Fruit fly (Drosophila melanogaster): ENCODE measurements around the gene asf1.

The asf1 gene

DNA sequence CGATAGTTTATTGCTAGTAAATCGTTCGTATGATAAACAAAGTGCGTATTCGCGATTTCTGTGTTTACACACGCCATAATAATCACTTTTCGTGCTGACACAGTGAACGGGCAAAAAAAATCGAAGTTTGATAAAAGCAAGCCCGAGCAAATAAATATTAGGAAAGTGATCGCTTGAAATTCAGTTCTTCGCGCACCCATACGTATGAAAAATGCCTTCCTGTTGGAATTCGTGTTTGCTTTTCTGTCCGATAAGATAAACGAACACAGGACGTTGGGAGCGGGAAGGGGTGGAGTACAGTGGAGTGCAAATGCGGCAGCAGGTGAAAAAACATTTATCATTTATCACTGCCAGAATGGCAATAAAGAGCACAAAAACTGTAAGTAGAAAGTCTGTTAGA, 12.0 kb downstream of the asf1 start:
- TF ChIP-seq CG17801 (GFP tag; optimal IDR thresholded peaks at IDR 0.05; ENCODE audit: partially characterized antibody): no peak

DNA sequence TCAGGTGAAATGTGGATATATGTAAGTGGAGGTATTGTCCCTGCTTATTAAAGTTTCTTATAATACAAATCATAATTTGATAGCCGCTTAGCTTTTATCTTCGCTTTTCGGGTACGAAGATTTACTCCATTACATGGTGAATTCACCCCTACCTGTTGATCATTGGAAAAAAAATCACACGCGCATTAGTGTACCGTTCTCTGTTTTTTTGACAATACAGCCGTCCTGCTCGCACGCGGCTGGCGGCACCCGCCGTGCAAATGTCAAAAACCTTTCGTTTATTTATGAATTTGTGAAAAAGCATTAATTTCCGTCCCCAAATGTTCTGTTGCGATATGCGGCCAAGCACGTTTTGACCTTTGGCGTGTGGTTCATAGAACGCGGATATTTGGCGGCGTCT, 13.2 kb downstream of the asf1 start:
- no peak for TF ChIP-seq CG17801 (GFP tag; optimal IDR thresholded peaks at IDR 0.05; ENCODE audit: partially characterized antibody)

DNA sequence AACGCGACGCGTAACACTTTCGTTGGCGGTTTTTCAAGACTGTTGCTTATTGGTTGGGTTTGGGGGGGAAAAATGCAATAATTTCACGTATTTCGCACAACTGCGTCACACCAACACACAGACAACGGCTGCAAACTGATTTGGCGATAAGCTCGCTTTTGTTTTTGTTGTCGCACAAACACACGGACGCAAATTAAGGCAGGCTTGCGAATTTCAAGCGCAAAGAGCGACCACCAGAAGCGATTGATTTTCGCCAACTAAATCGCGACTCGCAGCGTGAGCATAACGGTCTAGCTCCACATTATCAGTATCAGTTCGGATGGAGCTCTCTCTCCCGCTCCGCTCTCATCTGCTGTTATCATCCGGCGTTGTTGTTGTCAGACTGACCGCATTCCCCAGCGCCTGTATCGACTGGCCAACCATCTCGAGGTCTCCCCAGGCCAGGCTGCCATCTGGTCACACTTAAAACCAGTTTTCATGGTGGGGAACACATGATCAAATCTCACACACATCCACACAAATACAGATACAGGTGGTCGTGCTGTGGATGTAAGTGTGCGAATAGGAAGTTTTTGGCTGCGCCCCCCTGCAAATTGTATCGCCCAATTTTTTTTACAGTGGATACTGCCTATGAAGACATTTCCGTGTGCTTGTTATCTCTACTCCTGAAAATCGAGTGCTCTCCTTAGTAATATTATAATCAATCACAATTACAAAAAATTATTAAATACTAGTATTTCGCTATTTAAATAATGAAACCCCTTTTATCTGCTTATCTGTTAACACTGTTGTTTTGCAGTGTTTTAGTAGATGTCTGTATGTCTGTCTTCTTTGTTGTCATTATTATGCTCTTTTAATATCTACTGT, 14.3 kb downstream of the asf1 start:
- peak; percentile 83 for TF ChIP-seq CG17801 (GFP tag; optimal IDR thresholded peaks at IDR 0.05; ENCODE audit: partially characterized antibody)

DNA sequence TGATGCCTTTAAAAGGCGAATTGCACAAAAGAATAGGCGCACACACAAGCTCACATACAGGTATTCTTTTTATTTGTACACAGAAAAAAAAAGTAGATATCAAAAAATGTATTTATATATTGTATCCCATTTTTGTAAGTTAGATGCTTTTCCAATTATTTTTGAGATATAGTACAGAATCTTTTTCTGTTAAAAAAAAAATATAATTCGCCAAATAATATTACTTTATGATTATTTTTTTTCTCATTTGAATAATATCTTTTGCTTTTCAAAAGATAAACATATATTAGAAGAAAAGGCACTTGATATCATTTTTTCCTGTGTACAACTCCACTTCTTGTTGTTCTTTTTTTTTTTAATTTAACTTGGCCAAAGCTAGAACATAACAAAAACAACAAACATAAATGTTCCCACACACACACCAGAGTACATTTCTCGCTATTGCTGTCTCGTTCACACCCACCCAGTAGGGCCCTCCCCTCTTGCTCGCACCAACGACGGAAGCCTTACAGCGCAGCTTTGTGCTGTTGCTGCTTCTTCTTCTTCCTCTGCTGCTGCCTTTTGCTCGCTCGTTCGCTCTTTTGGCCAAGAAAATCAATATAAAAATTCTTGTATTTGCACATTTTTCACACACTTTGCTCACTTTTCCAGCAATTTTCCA, 16.2 kb downstream of the asf1 start:
- peak; percentile 61 for TF ChIP-seq CG17801 (GFP tag; optimal IDR thresholded peaks at IDR 0.05; ENCODE audit: partially characterized antibody)

DNA sequence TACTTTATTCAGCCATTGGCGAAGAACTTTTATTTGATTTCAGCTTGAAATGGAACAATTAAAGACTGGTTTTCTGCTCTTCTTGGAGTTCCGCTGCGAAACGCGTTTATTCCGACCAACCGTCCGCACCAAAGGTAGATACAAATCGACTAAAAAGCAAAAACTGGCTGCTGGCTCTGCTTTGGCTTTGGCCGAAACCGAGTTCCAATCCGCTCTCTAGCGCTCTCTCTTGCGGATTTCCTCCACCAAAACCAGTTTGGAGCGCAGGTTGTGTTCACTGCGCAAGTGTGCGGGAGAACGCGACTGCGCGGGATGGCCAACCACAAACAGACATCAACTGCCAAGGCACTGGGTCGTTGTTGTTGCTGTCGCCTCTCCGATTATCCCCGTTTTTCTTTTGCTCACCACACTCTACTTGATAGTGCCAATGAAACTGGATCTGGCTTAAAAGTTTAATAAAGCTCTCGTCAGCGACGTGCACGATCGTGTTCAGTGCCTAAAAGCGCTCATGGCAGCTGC, 16.8 kb downstream of the asf1 start, which contains the start of gene wnd:
Gene wnd, minus strand, starts transcription at position 306 of the 519 bp plus-strand sequence.
- TF ChIP-seq CG17801 (GFP tag; optimal IDR thresholded peaks at IDR 0.05; ENCODE audit: partially characterized antibody): peak; percentile 17

DNA sequence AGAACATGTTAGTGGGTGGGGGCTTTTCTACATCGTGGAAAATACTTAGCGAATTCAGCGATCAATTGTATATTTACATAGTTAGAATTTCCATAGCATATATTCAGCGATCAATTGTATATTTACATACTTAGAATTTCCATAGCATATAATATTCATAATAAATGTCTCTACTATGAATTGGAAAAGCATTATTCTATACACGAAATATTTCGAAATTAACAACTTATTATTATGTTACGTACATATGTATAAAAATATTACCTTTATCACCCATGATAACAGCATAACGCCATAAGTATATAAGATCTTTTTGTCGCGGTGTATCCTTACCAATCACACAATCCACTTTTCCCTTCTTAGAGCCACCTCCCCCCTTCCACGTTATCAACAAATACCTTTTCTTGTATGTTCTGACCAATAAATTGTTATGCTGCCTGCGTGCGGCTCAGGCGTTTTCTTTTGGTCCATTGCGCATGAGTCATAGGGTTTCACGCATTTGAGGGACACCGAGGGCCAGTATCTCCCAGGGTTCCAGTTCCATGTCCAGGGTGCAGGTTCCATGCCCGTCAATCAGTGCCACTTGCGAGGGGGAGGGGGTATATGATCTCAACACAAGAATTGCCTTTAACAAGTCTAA, 18.2 kb downstream of the asf1 start:
- TF ChIP-seq CG17801 (GFP tag; optimal IDR thresholded peaks at IDR 0.05; ENCODE audit: partially characterized antibody): no peak

DNA sequence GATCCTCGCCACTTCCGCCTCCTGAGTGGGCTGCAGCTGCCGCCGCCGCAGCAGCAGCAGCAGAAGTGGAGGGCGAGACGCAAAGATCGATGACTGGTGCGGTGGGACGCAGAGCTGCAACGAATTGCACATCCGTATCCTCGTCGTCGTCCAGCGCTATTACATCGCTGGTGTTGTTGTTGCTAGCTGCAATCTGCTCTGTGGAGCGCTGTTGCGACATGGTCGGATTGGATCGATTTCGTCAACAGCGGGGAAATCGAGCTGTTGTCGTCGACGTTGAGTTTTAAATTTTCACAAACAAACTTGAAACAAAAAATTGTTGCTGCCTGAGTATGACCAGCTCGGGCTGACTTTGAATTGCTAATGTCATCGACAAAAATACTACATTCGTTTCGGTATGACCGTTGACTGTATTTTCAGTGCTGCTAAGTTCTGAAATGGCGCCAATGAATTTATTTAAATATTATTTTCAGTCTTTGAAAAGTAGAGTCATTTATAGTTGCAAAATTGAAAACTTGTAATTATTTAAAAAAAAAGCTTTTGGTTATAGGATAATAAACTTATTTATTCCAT, 23.8 kb downstream of the asf1 start, which contains the start of gene Rnf146:
Gene Rnf146, minus strand, starts transcription at position 369 of the 573 bp plus-strand sequence.
- peak; percentile 23 for TF ChIP-seq CG17801 (GFP tag; optimal IDR thresholded peaks at IDR 0.05; ENCODE audit: partially characterized antibody)

DNA sequence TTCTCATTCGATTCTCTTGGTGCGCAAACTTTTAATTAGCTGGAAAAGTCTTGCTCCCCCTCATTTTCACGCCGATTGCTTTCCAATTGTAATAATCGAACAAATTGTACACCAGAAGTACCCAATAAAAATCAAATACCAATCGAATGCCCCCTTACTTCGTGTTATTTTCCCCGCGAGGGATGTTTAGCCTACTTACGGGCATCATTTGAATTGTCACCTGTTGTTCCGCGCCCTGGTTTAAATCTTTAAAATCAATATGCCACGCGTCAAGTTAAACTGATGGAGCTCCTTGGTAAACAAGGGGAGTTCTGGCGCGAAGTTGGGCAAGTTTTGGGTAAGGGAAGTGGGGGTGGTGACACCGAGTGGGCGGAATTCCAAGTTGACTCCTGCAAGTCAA, 27.6 kb downstream of the asf1 start:
- TF ChIP-seq CG17801 (GFP tag; optimal IDR thresholded peaks at IDR 0.05; ENCODE audit: partially characterized antibody): no peak

DNA sequence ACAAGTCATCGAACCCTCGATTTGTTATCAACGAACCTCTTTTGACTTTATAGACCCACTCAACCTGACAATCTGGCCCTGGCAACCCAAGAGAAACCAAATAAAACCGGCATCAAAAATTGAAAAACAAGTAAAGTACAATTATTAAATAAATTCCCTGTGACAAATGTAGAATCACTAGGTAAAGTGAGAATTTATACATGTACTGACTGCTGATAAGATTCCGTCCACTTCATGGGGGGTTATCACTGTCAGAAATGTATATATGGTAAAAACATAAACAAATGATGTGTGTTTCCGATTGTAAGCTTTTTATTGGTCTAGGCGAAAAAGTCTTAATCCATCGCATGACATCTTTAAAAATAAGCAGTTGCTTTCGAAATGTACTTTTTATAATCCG, 30.0 kb downstream of the asf1 start:
- no peak for TF ChIP-seq CG17801 (GFP tag; optimal IDR thresholded peaks at IDR 0.05; ENCODE audit: partially characterized antibody)

DNA sequence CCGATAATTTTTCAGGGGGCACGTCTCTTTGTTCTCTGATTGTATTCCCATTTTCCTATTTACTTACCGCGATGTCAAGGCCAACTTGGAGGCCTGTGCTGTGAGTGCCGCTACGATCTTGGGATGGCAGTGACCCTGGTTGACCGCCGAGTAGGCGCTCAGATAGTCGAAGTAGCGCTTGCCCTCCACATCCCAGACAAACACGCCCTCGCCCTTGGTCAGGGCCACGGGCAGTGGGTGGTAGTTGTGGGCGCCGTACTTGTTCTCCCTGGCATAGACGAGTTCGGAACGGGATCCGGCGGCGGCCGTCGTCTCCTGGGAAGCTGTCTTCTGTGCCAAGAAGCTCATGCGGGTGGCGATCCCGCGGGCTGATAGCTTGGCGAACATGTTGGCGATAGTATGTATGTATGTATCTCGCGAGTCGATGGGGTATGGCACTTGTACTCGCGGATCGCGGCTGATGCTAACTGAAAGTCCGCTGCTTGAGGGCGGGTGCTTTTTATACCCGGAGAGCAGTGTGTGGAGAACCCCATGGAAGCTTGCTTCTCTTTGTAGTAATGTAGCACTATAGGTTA, 30.8 kb downstream of the asf1 start, which contains the start of gene Oat:
Gene Oat, minus strand, starts transcription at position 478 of the 575 bp plus-strand sequence.
- no peak for TF ChIP-seq CG17801 (GFP tag; optimal IDR thresholded peaks at IDR 0.05; ENCODE audit: partially characterized antibody)

DNA sequence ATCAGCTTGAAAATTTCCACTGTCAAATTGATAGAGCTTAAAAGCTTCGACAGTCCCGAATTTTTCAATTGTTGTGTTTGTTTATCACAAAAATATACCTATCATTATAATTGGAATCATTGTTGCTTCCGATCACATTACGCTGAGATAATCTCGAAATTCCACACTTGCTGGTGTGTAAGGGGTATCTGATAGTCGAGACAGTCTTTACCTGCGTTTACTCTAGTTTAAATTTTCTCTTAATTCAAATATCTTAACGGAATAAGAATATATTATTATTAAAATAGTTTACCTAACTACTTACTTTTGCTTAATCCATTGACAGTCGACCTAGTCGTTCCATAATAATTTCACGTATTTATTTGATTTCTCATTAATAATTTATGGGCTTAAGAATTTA, 31.4 kb downstream of the asf1 start:
- TF ChIP-seq CG17801 (GFP tag; optimal IDR thresholded peaks at IDR 0.05; ENCODE audit: partially characterized antibody): no peak

DNA sequence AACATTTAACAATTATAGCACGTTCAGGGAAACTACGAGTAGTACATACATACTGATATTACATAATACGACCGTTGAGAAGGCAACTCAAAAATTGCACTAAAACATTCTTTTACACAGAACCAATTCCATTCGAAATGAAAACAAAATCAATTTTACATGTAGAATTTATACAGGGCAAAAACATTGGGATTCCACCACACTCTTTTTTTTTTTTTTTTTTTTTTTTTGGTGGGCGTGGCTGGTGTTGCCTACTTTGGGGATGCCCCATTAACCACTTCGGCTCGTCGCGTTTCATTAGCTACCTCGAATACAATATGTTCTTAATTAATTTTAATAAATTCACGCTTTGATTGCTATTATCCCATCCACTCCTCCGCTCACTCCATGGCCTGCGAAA, 31.9 kb downstream of the asf1 start:
- peak; percentile 58 for TF ChIP-seq CG17801 (GFP tag; optimal IDR thresholded peaks at IDR 0.05; ENCODE audit: partially characterized antibody)

DNA sequence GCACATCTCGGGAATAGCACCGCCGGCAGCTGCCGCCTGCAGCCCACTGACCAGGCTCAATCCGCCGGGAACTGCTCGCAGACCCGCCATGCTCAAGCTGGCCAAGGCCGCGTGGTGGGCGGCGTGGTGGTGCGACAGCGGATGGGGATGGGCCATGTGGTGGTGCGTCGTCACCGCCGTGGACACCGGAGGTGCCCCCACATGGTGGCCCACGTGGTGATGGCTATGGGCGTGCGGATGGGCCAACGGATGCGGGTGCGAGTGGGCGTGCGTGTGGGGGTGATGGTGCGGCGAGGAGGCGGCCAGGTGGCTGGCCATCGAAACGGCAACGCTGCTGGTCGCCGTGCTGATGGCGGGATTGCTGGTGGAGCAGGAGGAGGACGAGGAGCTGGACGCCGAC, 34.8 kb downstream of the asf1 start:
- no peak for TF ChIP-seq CG17801 (GFP tag; optimal IDR thresholded peaks at IDR 0.05; ENCODE audit: partially characterized antibody)

DNA sequence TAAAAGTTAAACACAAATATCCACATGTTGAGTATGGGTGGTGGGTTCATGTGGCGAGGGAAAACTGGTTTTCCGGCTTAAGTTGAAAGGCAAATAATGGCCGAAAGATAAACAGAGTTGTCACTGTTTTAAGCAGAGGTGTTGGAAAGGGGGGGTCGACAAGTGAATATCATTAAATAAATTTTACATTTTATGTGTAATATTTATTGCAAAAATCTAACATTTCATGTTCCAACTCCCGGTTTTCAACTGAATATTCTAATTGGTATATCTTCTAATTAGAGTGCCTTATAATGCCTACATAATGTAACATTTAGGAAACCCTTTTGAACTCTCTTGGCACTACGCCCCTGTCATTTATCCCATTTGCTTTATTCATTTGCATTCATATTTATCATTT, 37.2 kb downstream of the asf1 start:
- no peak for TF ChIP-seq CG17801 (GFP tag; optimal IDR thresholded peaks at IDR 0.05; ENCODE audit: partially characterized antibody)

DNA sequence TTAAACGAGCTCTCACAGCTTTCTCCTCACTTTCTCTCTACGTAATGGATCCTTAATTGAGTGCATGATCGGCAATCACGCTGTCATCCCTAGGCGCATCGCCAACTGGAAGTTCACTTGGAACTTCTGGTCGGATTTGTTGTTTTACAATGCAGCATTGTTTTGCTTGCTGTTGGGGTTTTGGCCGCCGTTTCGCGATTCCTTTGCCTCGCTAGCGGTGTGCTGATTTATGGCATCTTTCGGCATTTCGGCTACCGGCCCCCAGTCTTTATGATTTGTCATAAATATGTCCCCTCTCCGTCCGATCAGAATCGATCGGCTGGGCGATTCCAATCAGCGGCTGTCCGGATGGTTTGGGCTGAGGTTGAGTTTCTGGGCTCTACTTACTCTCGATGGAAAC, 44.2 kb downstream of the asf1 start:
- no peak for TF ChIP-seq CG17801 (GFP tag; optimal IDR thresholded peaks at IDR 0.05; ENCODE audit: partially characterized antibody)
